Fruit fly (Drosophila melanogaster) whole organism, prepupa: Measurements from ENCODE around the gene CG7945.

ENCODE experiments used
- Blimp-1 ChIP-seq: fragments of 200-800 bp; sonication (Bioruptor generic); optimal IDR thresholded peaks from 3 replicates; lab custom pipeline; 2017; ENCODE audit warnings: missing biosample characterization, missing genetic modification characterization, mild to moderate bottlenecking, moderate library complexity, missing genetic modification reagents
- CG10631 ChIP-seq: fragments of 200-800 bp; sonication (Bioruptor generic); optimal IDR thresholded peaks from 2 replicates; lab custom pipeline; 2016; ENCODE audit warnings: missing biosample characterization, missing genetic modification characterization
- CG10669 ChIP-seq: fragments of 200-800 bp; sonication (Bioruptor generic); optimal IDR thresholded peaks from 3 replicates; lab custom pipeline; 2018; ENCODE audit warnings: missing biosample characterization, mild to moderate bottlenecking, missing genetic modification characterization, moderate library complexity
- CG11294 ChIP-seq: fragments of 200-800 bp; sonication (Bioruptor generic); IDR thresholded peaks from 2 replicates; pipeline ENCODE4 v1.3.6; 2022; ENCODE audit warnings: missing biosample characterization, missing genetic modification characterization
- CG11902 ChIP-seq: fragments of 200-800 bp; sonication (Bioruptor generic); optimal IDR thresholded peaks from 3 replicates; lab custom pipeline; 2016; ENCODE audit warnings: missing biosample characterization, missing genetic modification characterization
- CG15336 ChIP-seq: fragments of 200-800 bp; sonication (Bioruptor generic); IDR thresholded peaks from 2 replicates; pipeline ENCODE4 v1.3.6; 2022; ENCODE audit warnings: missing biosample characterization, missing genetic modification characterization
- CG1621 ChIP-seq: fragments of 200-800 bp; sonication (Bioruptor generic); optimal IDR thresholded peaks from 3 replicates; lab custom pipeline; 2018; ENCODE audit warnings: missing biosample characterization, mild to moderate bottlenecking, missing genetic modification characterization
- CG16779 ChIP-seq: fragments of 200-800 bp; sonication (Bioruptor generic); optimal IDR thresholded peaks from 3 replicates; lab custom pipeline; 2017; ENCODE audit warnings: missing biosample characterization, mild to moderate bottlenecking, missing genetic modification characterization
- CG3032 ChIP-seq: fragments of 200-800 bp; optimal IDR thresholded peaks from 2 replicates; lab custom pipeline; 2019; ENCODE audit warnings: missing biosample characterization, mild to moderate bottlenecking, missing genetic modification characterization, moderate library complexity
- CG31627 ChIP-seq: fragments of 200-800 bp; sonication (Bioruptor generic); optimal IDR thresholded peaks from 3 replicates; lab custom pipeline; 2016; ENCODE audit warnings: missing biosample characterization, missing genetic modification characterization
- CG32006 ChIP-seq: fragments of 200-800 bp; sonication (Bioruptor generic); optimal IDR thresholded peaks from 3 replicates; lab custom pipeline; 2017; ENCODE audit warnings: missing biosample characterization, mild to moderate bottlenecking, missing genetic modification characterization
- CG3919 ChIP-seq: fragments of 200-800 bp; sonication (Bioruptor generic); optimal IDR thresholded peaks from 3 replicates; lab custom pipeline; 2016; ENCODE audit warnings: missing biosample characterization, missing genetic modification characterization
- CG4318 ChIP-seq: fragments of 200-800 bp; sonication (Bioruptor generic); optimal IDR thresholded peaks from 3 replicates; lab custom pipeline; 2017; ENCODE audit warnings: missing biosample characterization, mild to moderate bottlenecking, missing genetic modification characterization
- CG6163 ChIP-seq: fragments of 200-800 bp; sonication (Bioruptor generic); IDR thresholded peaks from 3 replicates; pipeline ENCODE4 v1.3.6; 2022; ENCODE audit warnings: missing biosample characterization, missing genetic modification characterization
- CG6792 ChIP-seq: fragments of 200-800 bp; sonication (Bioruptor generic); optimal IDR thresholded peaks from 3 replicates; lab custom pipeline; 2016; ENCODE audit warnings: missing biosample characterization, missing genetic modification characterization
- CG6808 ChIP-seq: fragments of 200-800 bp; sonication (Bioruptor generic); optimal IDR thresholded peaks from 3 replicates; lab custom pipeline; 2017; ENCODE audit warnings: missing biosample characterization, missing genetic modification characterization, mild to moderate bottlenecking, moderate library complexity, missing genetic modification reagents
- CG6854 ChIP-seq: fragments of 200-800 bp; sonication (Bioruptor generic); optimal IDR thresholded peaks from 2 replicates; lab custom pipeline; 2017; ENCODE audit warnings: missing biosample characterization, mild to moderate bottlenecking, missing genetic modification characterization
- CG8119 ChIP-seq: fragments of 200-800 bp; sonication (Bioruptor generic); IDR thresholded peaks from 3 replicates; pipeline ENCODE4 v1.3.6; 2022; ENCODE audit warnings: missing biosample characterization, missing genetic modification characterization
- CG8319 ChIP-seq: fragments of 200-800 bp; sonication (Bioruptor generic); optimal IDR thresholded peaks from 3 replicates; lab custom pipeline; 2016; ENCODE audit warnings: missing biosample characterization, missing genetic modification characterization
- CG8632 ChIP-seq: fragments of 200-800 bp; sonication (Bioruptor generic); optimal IDR thresholded peaks from 3 replicates; lab custom pipeline; 2016; ENCODE audit warnings: missing biosample characterization, missing genetic modification characterization
- CG9139 ChIP-seq: fragments of 200-800 bp; sonication (Bioruptor generic); optimal IDR thresholded peaks from 3 replicates; lab custom pipeline; 2017; ENCODE audit warnings: missing biosample characterization, mild to moderate bottlenecking, missing genetic modification characterization
- Eip75B ChIP-seq: fragments of 200-800 bp; sonication (Bioruptor generic); optimal IDR thresholded peaks from 3 replicates; lab custom pipeline; 2016; ENCODE audit warnings: missing biosample characterization, missing genetic modification characterization
- Eip78C ChIP-seq: fragments of 200-800 bp; sonication (Bioruptor generic); peaks from one replicate; lab custom pipeline; 2016; ENCODE audit warnings: missing biosample characterization, missing genetic modification characterization
- Eip93F ChIP-seq: fragments of 200-800 bp; sonication (Bioruptor generic); optimal IDR thresholded peaks from 2 replicates; lab custom pipeline; 2016; ENCODE audit warnings: missing biosample characterization, mild to moderate bottlenecking, missing genetic modification characterization
- Ets21C ChIP-seq: fragments of 200-800 bp; sonication (Bioruptor generic); optimal IDR thresholded peaks from 3 replicates; lab custom pipeline; 2016; ENCODE audit warnings: missing biosample characterization, missing genetic modification characterization
- Ets96B ChIP-seq: fragments of 200-800 bp; optimal IDR thresholded peaks from 2 replicates; lab custom pipeline; 2019; ENCODE audit warnings: missing biosample characterization, mild to moderate bottlenecking, missing genetic modification characterization, moderate library complexity
- Gug ChIP-seq: fragments of 200-800 bp; sonication (Bioruptor generic); IDR thresholded peaks from 2 replicates; pipeline ENCODE4 v1.3.6; 2022; ENCODE audit warnings: missing biosample characterization, missing genetic modification characterization
- Hr38 ChIP-seq: sonication (Bioruptor generic); optimal IDR thresholded peaks from 2 replicates; lab custom pipeline; 2016; ENCODE audit warnings: missing biosample characterization, missing genetic modification characterization
- Hr39 ChIP-seq: fragments of 200-800 bp; sonication (Bioruptor generic); optimal IDR thresholded peaks from 2 replicates; lab custom pipeline; 2016; ENCODE audit warnings: missing biosample characterization, missing genetic modification characterization
- Hr4 ChIP-seq: fragments of 200-800 bp; sonication (Bioruptor generic); optimal IDR thresholded peaks from 3 replicates; lab custom pipeline; 2016; ENCODE audit warnings: missing biosample characterization, missing genetic modification characterization
- Lpt ChIP-seq: fragments of 200-800 bp; sonication (Bioruptor generic); optimal IDR thresholded peaks from 3 replicates; lab custom pipeline; 2016; ENCODE audit warnings: missing biosample characterization, missing genetic modification characterization
- OdsH ChIP-seq: fragments of 200-800 bp; sonication (Bioruptor generic); optimal IDR thresholded peaks from 3 replicates; lab custom pipeline; 2016; ENCODE audit warnings: missing biosample characterization, missing genetic modification characterization
- Smox ChIP-seq: fragments of 200-800 bp; sonication (Bioruptor generic); optimal IDR thresholded peaks from 3 replicates; lab custom pipeline; 2016; ENCODE audit warnings: missing biosample characterization, missing genetic modification characterization
- Sox102F ChIP-seq: fragments of 200-800 bp; sonication (Bioruptor generic); optimal IDR thresholded peaks from 2 replicates; lab custom pipeline; 2016; ENCODE audit warnings: missing biosample characterization, mild to moderate bottlenecking, missing genetic modification characterization
- Sox14 ChIP-seq: fragments of 200-800 bp; sonication (Bioruptor generic); optimal IDR thresholded peaks from 3 replicates; lab custom pipeline; 2016; ENCODE audit warnings: missing biosample characterization, missing genetic modification characterization
- achi ChIP-seq: fragments of 200-800 bp; sonication (Bioruptor generic); optimal IDR thresholded peaks from 3 replicates; lab custom pipeline; 2016; ENCODE audit warnings: missing biosample characterization, missing genetic modification characterization
- acj6 ChIP-seq: fragments of 200-800 bp; sonication (Bioruptor generic); optimal IDR thresholded peaks from 3 replicates; lab custom pipeline; 2016; ENCODE audit warnings: missing biosample characterization, missing genetic modification characterization
- cyc ChIP-seq: fragments of 200-800 bp; sonication (Bioruptor generic); optimal IDR thresholded peaks from 3 replicates; lab custom pipeline; 2016; ENCODE audit warnings: missing biosample characterization, missing genetic modification characterization
- dac ChIP-seq: fragments of 200-800 bp; sonication (Bioruptor generic); optimal IDR thresholded peaks from 2 replicates; lab custom pipeline; 2017; ENCODE audit warnings: missing biosample characterization, mild to moderate bottlenecking, missing genetic modification characterization
- dsx ChIP-seq: fragments of 200-800 bp; optimal IDR thresholded peaks from 3 replicates; lab custom pipeline; 2019; ENCODE audit warnings: missing biosample characterization, mild to moderate bottlenecking, missing genetic modification characterization, moderate library complexity; ENCODE audit not compliant: poor library complexity, severe bottlenecking
- eg ChIP-seq: fragments of 200-800 bp; sonication (Bioruptor generic); IDR thresholded peaks from 3 replicates; pipeline ENCODE4 v1.3.6; 2022; ENCODE audit warnings: missing biosample characterization, missing genetic modification characterization
- esn ChIP-seq: fragments of 200-800 bp; sonication (Bioruptor generic); optimal IDR thresholded peaks from 2 replicates; lab custom pipeline; 2016; ENCODE audit warnings: missing biosample characterization, mild to moderate bottlenecking, missing genetic modification characterization, moderate library complexity
- fd59A ChIP-seq: fragments of 200-800 bp; sonication (Bioruptor generic); optimal IDR thresholded peaks from 2 replicates; lab custom pipeline; 2017; ENCODE audit warnings: missing biosample characterization, mild to moderate bottlenecking, missing genetic modification characterization, missing genetic modification reagents
- fd85E ChIP-seq: fragments of 200-800 bp; sonication (Bioruptor generic); optimal IDR thresholded peaks from 3 replicates; lab custom pipeline; 2016; ENCODE audit warnings: missing biosample characterization, missing genetic modification characterization
- fkh ChIP-seq: fragments of 200-800 bp; sonication (Bioruptor generic); optimal IDR thresholded peaks from 3 replicates; lab custom pipeline; 2017; ENCODE audit warnings: missing biosample characterization, mild to moderate bottlenecking, missing genetic modification characterization, moderate library complexity
- lz ChIP-seq: fragments of 200-800 bp; sonication (Bioruptor generic); optimal IDR thresholded peaks from 3 replicates; lab custom pipeline; 2016; ENCODE audit warnings: missing biosample characterization, missing genetic modification characterization
- net ChIP-seq: fragments of 200-800 bp; sonication (Bioruptor generic); optimal IDR thresholded peaks from 3 replicates; lab custom pipeline; 2016; ENCODE audit warnings: missing biosample characterization, missing genetic modification characterization
- pdm3 ChIP-seq: fragments of 200-800 bp; sonication (Bioruptor generic); optimal IDR thresholded peaks from 3 replicates; lab custom pipeline; 2016; ENCODE audit warnings: missing biosample characterization, missing genetic modification characterization
- salr ChIP-seq, 2 experiments: fragments of 200-800 bp; sonication (Bioruptor generic); optimal IDR thresholded peaks; 3 replicates each; lab custom pipeline; 2016 to 2018; ENCODE audit warnings: missing biosample characterization in 2 of 2, missing genetic modification characterization in 2 of 2, mild to moderate bottlenecking in 1 of 2
- ss ChIP-seq, 2 experiments: fragments of 200-800 bp; sonication (Bioruptor generic); optimal IDR thresholded peaks; 2 replicates in 1 of 2; 3 replicates in 1 of 2; lab custom pipeline; 2017 to 2018; ENCODE audit warnings: mild to moderate bottlenecking in 2 of 2, missing biosample characterization in 2 of 2, missing genetic modification characterization in 2 of 2, moderate library complexity in 1 of 2
- svp ChIP-seq: fragments of 200-800 bp; sonication (Bioruptor generic); peaks from one replicate; lab custom pipeline; 2016; ENCODE audit warnings: missing biosample characterization, missing genetic modification characterization
- vri ChIP-seq: fragments of 200-800 bp; sonication (Bioruptor generic); optimal IDR thresholded peaks from 3 replicates; lab custom pipeline; 2016; ENCODE audit warnings: missing biosample characterization, mild to moderate bottlenecking, missing genetic modification characterization

CG7945 gene

dm6 chr3L:15565829-15566433 lies 42.0 kb upstream of the CG7945 start, which contains the start of gene dop:
Gene dop (plus strand): TSS chr3L:15566013.
- no peak for TF ChIP-seq Blimp-1
- TF ChIP-seq CG4318 (GFP tag; lab: Kevin White, UChicago), result no peak
- TF ChIP-seq ss (GFP tag; optimal IDR thresholded peaks at IDR 0.05; lab: Kevin White, UChicago), result peak in 1 of 2 experiments; percentile 4
- TF ChIP-seq fkh (GFP tag; lab: Kevin White, UChicago), result no peak
- no peak for TF ChIP-seq CG1621 (tag; lab: Kevin White, UChicago)
- no peak for TF ChIP-seq Sox102F
- 0 out of 2 replicates have a peak, but pooled peaks have one; percentile 16 for TF ChIP-seq CG15336 (GFP tag; lab: Robert Waterston, UW)
- no peak for TF ChIP-seq CG3919 (GFP tag; lab: Kevin White, UChicago)
- TF ChIP-seq dsx, result no peak
- TF ChIP-seq CG32006, result no peak
- TF ChIP-seq CG11294, result no peak
- TF ChIP-seq net (GFP tag; lab: Kevin White, UChicago), result peak; percentile 4
- TF ChIP-seq Eip78C (GFP tag; lab: Kevin White, UChicago), result peak; percentile 70
- no peak for TF ChIP-seq eg (GFP tag; lab: Robert Waterston, UW)
- TF ChIP-seq svp, result peak; percentile 75
- peak; percentile 36 for TF ChIP-seq achi (GFP tag; lab: Kevin White, UChicago)
- no peak for TF ChIP-seq fd59A (GFP tag; lab: Kevin White, UChicago)
- peak; percentile 15 for TF ChIP-seq Smox (GFP tag; lab: Kevin White, UChicago)
- no peak for TF ChIP-seq pdm3
- TF ChIP-seq Sox14 (GFP tag; lab: Kevin White, UChicago), result peak; percentile 25
- TF ChIP-seq CG10631 (GFP tag; lab: Kevin White, UChicago), result peak; percentile 0
- TF ChIP-seq CG10669 (GFP tag; lab: Kevin White, UChicago), result no peak
- peak; percentile 28 for TF ChIP-seq cyc
- no peak for TF ChIP-seq Hr38 (GFP tag; lab: Kevin White, UChicago)
- no peak for TF ChIP-seq dac (GFP tag; lab: Kevin White, UChicago)
- no peak for TF ChIP-seq CG11902 (GFP tag; lab: Kevin White, UChicago)
- no peak for TF ChIP-seq CG8119 (GFP tag; lab: Robert Waterston, UW)
- TF ChIP-seq OdsH (GFP tag; lab: Kevin White, UChicago), result no peak
- TF ChIP-seq Hr39 (GFP tag; lab: Kevin White, UChicago), result peak; percentile 12
- TF ChIP-seq esn (GFP tag; lab: Kevin White, UChicago), result peak; percentile 37
- TF ChIP-seq CG6163 (GFP tag; lab: Robert Waterston, UW), result peak; percentile 9; the same call in 1 of the 3 replicates
- no peak for TF ChIP-seq Ets96B
- peak; percentile 35 for TF ChIP-seq acj6 (GFP tag; lab: Kevin White, UChicago)
- TF ChIP-seq CG6808 (GFP tag; lab: Kevin White, UChicago), result no peak
- TF ChIP-seq CG31627 (GFP tag; lab: Kevin White, UChicago), result peak; percentile 49
- TF ChIP-seq vri (GFP tag; lab: Kevin White, UChicago), result peak; percentile 58
- no peak for TF ChIP-seq salr (GFP tag; optimal IDR thresholded peaks at IDR 0.05; lab: Kevin White, UChicago)
- no peak for TF ChIP-seq fd85E
- no peak for TF ChIP-seq Hr4 (GFP tag; lab: Kevin White, UChicago)
- TF ChIP-seq CG9139 (GFP tag; lab: Kevin White, UChicago), result no peak
- peak; percentile 20 for TF ChIP-seq Ets21C (GFP tag; lab: Kevin White, UChicago)
- no peak for TF ChIP-seq Eip75B (GFP tag; lab: Kevin White, UChicago)
- TF ChIP-seq Eip93F (GFP tag; lab: Kevin White, UChicago), result no peak
- TF ChIP-seq CG6792 (GFP tag; lab: Kevin White, UChicago), result no peak
- no peak for TF ChIP-seq CG8632 (GFP tag; lab: Kevin White, UChicago)
- TF ChIP-seq CG6854 (GFP tag; lab: Kevin White, UChicago), result no peak
- TF ChIP-seq CG8319 (GFP tag; lab: Kevin White, UChicago), result no peak
- TF ChIP-seq lz (GFP tag; lab: Kevin White, UChicago), result peak; percentile 34
- TF ChIP-seq Gug (GFP tag; lab: Robert Waterston, UW), result no peak
- peak; percentile 14 for TF ChIP-seq CG3032 (tag; lab: Kevin White, UChicago)
- TF ChIP-seq CG16779, result no peak
- TF ChIP-seq Lpt (GFP tag; lab: Kevin White, UChicago), result no peak
